Worm (Caenorhabditis elegans): ENCODE results near the gene F18H3.1.

- TF ChIP-seq pha-4 (tag; optimal IDR thresholded peaks at IDR 0.05) (no peak), unc-55 (GFP tag; optimal IDR thresholded peaks at IDR 0.05) (no peak), ahr-1 (tag; optimal IDR thresholded peaks at IDR 0.05) (no peak), sox-4 (tag; optimal IDR thresholded peaks at IDR 0.05) (no peak), che-1 (tag; optimal IDR thresholded peaks at IDR 0.05) (no peak), dve-1 (tag; optimal IDR thresholded peaks at IDR 0.05) (no peak), gmeb-2 (tag; optimal IDR thresholded peaks at IDR 0.05) (no peak), hlh-30 (tag; optimal IDR thresholded peaks at IDR 0.05; ENCODE audit: insufficient read depth) (no peak), ceh-45 (GFP tag; IDR thresholded peaks at IDR 0.05) (no peak)
Measured at ce11 chrX:13506493-13506892, 13.0 kb upstream of the F18H3.1 start.

All from whole organism, late embryonic.